Worm (Caenorhabditis elegans) whole organism, early embryonic: Measurements from ENCODE around the gene C04E6.4.

Experiments
- B0310.2 ChIP-seq: sonication (generic microtip); optimal IDR thresholded peaks from 2 replicates; lab custom pipeline; 2016; ENCODE audit warnings: mild to moderate bottlenecking, missing genetic modification characterization, missing compliant biosample characterization
- F13C5.2 ChIP-seq: sonication (generic microtip); optimal IDR thresholded peaks from 2 replicates; lab custom pipeline; 2017; ENCODE audit warnings: mild to moderate bottlenecking, missing genetic modification characterization, inconsistent platforms, missing compliant biosample characterization
- aly-1 ChIP-seq: sonication (generic microtip); optimal IDR thresholded peaks from 2 replicates; lab custom pipeline; 2016; ENCODE audit warnings: missing genetic modification characterization, missing compliant biosample characterization
- ama-1 ChIP-seq: fragments of 150-350 bp; optimal IDR thresholded peaks from 2 replicates; lab custom pipeline; 2014
- ceh-13 ChIP-seq: fragments of 200-800 bp; sonication (Bioruptor generic); optimal IDR thresholded peaks from 2 replicates; lab custom pipeline; 2018; ENCODE audit warnings: mild to moderate bottlenecking, missing genetic modification characterization, missing compliant biosample characterization
- ceh-36 ChIP-seq: sonication (generic microtip); optimal IDR thresholded peaks from 2 replicates; lab custom pipeline; 2016; ENCODE audit warnings: missing genetic modification characterization, inconsistent platforms, missing compliant biosample characterization
- ets-7 ChIP-seq: sonication (generic microtip); optimal IDR thresholded peaks from 2 replicates; lab custom pipeline; 2016; ENCODE audit warnings: missing genotype, missing genetic modification characterization, missing compliant biosample characterization
- flt-1 ChIP-seq: fragments of 200-800 bp; sonication (Bioruptor generic); IDR thresholded peaks from 2 replicates; pipeline ENCODE4 v1.3.6; 2022; ENCODE audit warnings: missing genetic modification characterization, missing compliant biosample characterization
- hmbx-1 ChIP-seq: sonication (generic microtip); optimal IDR thresholded peaks from 2 replicates; lab custom pipeline; 2016; ENCODE audit warnings: mild to moderate bottlenecking, missing genetic modification characterization, missing compliant biosample characterization
- hmg-4 ChIP-seq: fragments of 200-800 bp; sonication (Bioruptor generic); optimal IDR thresholded peaks from 2 replicates; lab custom pipeline; 2018; ENCODE audit warnings: mild to moderate bottlenecking, missing genetic modification characterization, missing compliant biosample characterization
- hnd-1 ChIP-seq: sonication (generic microtip); optimal IDR thresholded peaks from 2 replicates; lab custom pipeline; 2016; ENCODE audit warnings: missing genetic modification characterization, missing compliant biosample characterization
- pes-1 ChIP-seq: fragments of 200-800 bp; sonication (Bioruptor generic); IDR thresholded peaks from 2 replicates; pipeline ENCODE4 v1.3.6; 2022; ENCODE audit warnings: missing genetic modification reagents, missing genetic modification characterization, missing compliant biosample characterization
- scrt-1 ChIP-seq: fragments of 200-800 bp; sonication (Bioruptor generic); IDR thresholded peaks from 2 replicates; pipeline ENCODE4 v1.3.6; 2022; ENCODE audit warnings: missing genetic modification characterization, missing compliant biosample characterization
- sea-1 ChIP-seq: fragments of 200-800 bp; sonication (Bioruptor generic); conservative IDR thresholded peaks from 2 replicates; pipeline ENCODE4 v1.3.6; 2022; ENCODE audit warnings: missing genetic modification characterization, missing compliant biosample characterization
- tbx-11 ChIP-seq: fragments of 200-800 bp; sonication (Bioruptor generic); IDR thresholded peaks from 2 replicates; pipeline ENCODE4 v1.3.6; 2022; ENCODE audit warnings: missing genetic modification characterization, missing compliant biosample characterization
- tbx-37 ChIP-seq: fragments of 200-800 bp; sonication (Bioruptor generic); conservative IDR thresholded peaks from 2 replicates; pipeline ENCODE4 v1.3.6; 2022; ENCODE audit warnings: missing genetic modification reagents, missing genetic modification characterization, missing compliant biosample characterization
- tra-4 ChIP-seq: sonication (generic microtip); optimal IDR thresholded peaks from 2 replicates; lab custom pipeline; 2017; ENCODE audit warnings: missing genetic modification characterization, missing compliant biosample characterization

Gene C04E6.4

DNA sequence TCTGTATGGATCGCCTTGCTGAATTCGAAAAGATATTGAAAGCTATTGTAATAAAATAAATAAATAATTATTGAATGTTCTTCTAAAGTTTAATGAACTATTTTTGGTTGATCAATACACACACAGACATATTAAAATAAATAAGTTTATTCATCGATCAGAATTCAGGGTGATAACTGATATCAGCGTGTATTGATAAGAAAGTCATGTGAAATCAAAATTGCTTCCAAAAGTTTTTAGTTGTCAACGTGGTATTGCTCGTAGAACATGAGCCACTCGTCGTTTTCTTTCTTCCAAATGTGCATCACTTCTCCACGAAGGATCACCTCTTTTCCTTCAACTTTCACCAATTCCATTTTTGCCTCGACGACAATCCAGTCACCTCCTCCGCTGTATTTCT lies 24.8 kb upstream of the C04E6.4 start:
- TF ChIP-seq hmg-4 (GFP tag; lab: Kevin White, UChicago) (no peak), tbx-11 (GFP tag; lab: Robert Waterston, UW) (no peak), sea-1 (GFP tag; lab: Robert Waterston, UW) (no peak), flt-1 (GFP tag; lab: Robert Waterston, UW) (no peak), B0310.2 (tag; lab: Kevin White, UChicago) (no peak), aly-1 (tag; lab: Kevin White, UChicago) (no peak)

ce11 chrV:5883735-5884134 lies 23.5 kb upstream of the C04E6.4 start, which contains the start of gene C04E6.8:
Gene C04E6.8, minus strand, starts transcription at chrV:5883835.
- TF ChIP-seq scrt-1 (GFP tag; lab: Robert Waterston, UW): no peak
- no peak for TF ChIP-seq ama-1 (lab: Kevin White, UChicago)
- no peak for TF ChIP-seq hmbx-1 (tag; lab: Kevin White, UChicago)
- no peak for TF ChIP-seq sea-1 (GFP tag; lab: Robert Waterston, UW)
- TF ChIP-seq tbx-37 (GFP tag; lab: Robert Waterston, UW): no peak
- no peak for TF ChIP-seq aly-1 (tag; lab: Kevin White, UChicago)
- TF ChIP-seq ets-7: no peak
- TF ChIP-seq pes-1 (GFP tag; lab: Robert Waterston, UW): no peak
- TF ChIP-seq flt-1 (GFP tag; lab: Robert Waterston, UW): no peak
- no peak for TF ChIP-seq ceh-36 (tag; lab: Kevin White, UChicago)
- TF ChIP-seq ceh-13 (GFP tag; lab: Kevin White, UChicago): no peak
- no peak for TF ChIP-seq hnd-1 (tag; lab: Kevin White, UChicago)

- TF ChIP-seq F13C5.2 (tag; lab: Kevin White, UChicago): no peak
- no peak for TF ChIP-seq ama-1 (lab: Kevin White, UChicago)
- TF ChIP-seq ceh-36 (tag; lab: Kevin White, UChicago): no peak
- TF ChIP-seq tbx-11 (GFP tag; lab: Robert Waterston, UW): no peak
- TF ChIP-seq flt-1 (GFP tag; lab: Robert Waterston, UW): no peak
- TF ChIP-seq hnd-1 (tag; lab: Kevin White, UChicago): no peak
- TF ChIP-seq hmg-4 (GFP tag; lab: Kevin White, UChicago): no peak
- TF ChIP-seq ceh-13 (GFP tag; lab: Kevin White, UChicago): no peak
- TF ChIP-seq sea-1 (GFP tag; lab: Robert Waterston, UW): no peak
- TF ChIP-seq tra-4 (tag; lab: Kevin White, UChicago): no peak
- no peak for TF ChIP-seq scrt-1 (GFP tag; lab: Robert Waterston, UW)
Observed at ce11 chrV:5888820-5889219, 18.4 kb upstream of the C04E6.4 start.

- TF ChIP-seq hmbx-1 (tag; lab: Kevin White, UChicago): no peak
- TF ChIP-seq ets-7: no peak
Observed at ce11 chrV:5891204-5891603, 16.0 kb upstream of the C04E6.4 start.

- TF ChIP-seq tra-4 (tag; lab: Kevin White, UChicago) (no peak), ceh-36 (tag; lab: Kevin White, UChicago) (no peak), sea-1 (GFP tag; lab: Robert Waterston, UW) (no peak), pes-1 (GFP tag; lab: Robert Waterston, UW) (no peak), aly-1 (tag; lab: Kevin White, UChicago) (no peak), tbx-37 (GFP tag; lab: Robert Waterston, UW) (no peak), hnd-1 (tag; lab: Kevin White, UChicago) (no peak), flt-1 (GFP tag; lab: Robert Waterston, UW) (no peak), F13C5.2 (tag; lab: Kevin White, UChicago) (no peak), hmg-4 (GFP tag; lab: Kevin White, UChicago) (no peak), scrt-1 (GFP tag; lab: Robert Waterston, UW) (no peak), tbx-11 (GFP tag; lab: Robert Waterston, UW) (no peak), ceh-13 (GFP tag; lab: Kevin White, UChicago) (no peak), ets-7 (no peak)
Observed at ce11 chrV:5893015-5893414, 14.2 kb upstream of the C04E6.4 start, which contains the start of gene C04E6.7. Gene C04E6.7, plus strand, starts transcription at chrV:5893315.

- TF ChIP-seq ets-7 (no peak), F13C5.2 (tag; lab: Kevin White, UChicago) (no peak), hmg-4 (GFP tag; lab: Kevin White, UChicago) (no peak), flt-1 (GFP tag; lab: Robert Waterston, UW) (no peak), pes-1 (GFP tag; lab: Robert Waterston, UW) (no peak), scrt-1 (GFP tag; lab: Robert Waterston, UW) (no peak), tbx-37 (GFP tag; lab: Robert Waterston, UW) (no peak), tbx-11 (GFP tag; lab: Robert Waterston, UW) (no peak), ama-1 (lab: Kevin White, UChicago) (no peak), sea-1 (GFP tag; lab: Robert Waterston, UW) (no peak)
Observed at ce11 chrV:5895021-5895420, 12.2 kb upstream of the C04E6.4 start, which contains the start of gene grd-9. Gene grd-9, plus strand, starts transcription at chrV:5895321.

ce11 chrV:5899940-5900339 lies 7.2 kb upstream of the C04E6.4 start, which contains the start of gene srd-16:
Gene srd-16, minus strand, starts transcription at chrV:5900040.
- no peak for TF ChIP-seq F13C5.2 (tag; lab: Kevin White, UChicago)
- no peak for TF ChIP-seq hnd-1 (tag; lab: Kevin White, UChicago)
- TF ChIP-seq scrt-1 (GFP tag; lab: Robert Waterston, UW): no peak
- TF ChIP-seq tra-4 (tag; lab: Kevin White, UChicago): no peak
- TF ChIP-seq ceh-13 (GFP tag; lab: Kevin White, UChicago): no peak
- TF ChIP-seq sea-1 (GFP tag; lab: Robert Waterston, UW): no peak
- no peak for TF ChIP-seq ceh-36 (tag; lab: Kevin White, UChicago)
- no peak for TF ChIP-seq hmg-4 (GFP tag; lab: Kevin White, UChicago)
- no peak for TF ChIP-seq aly-1 (tag; lab: Kevin White, UChicago)
- no peak for TF ChIP-seq B0310.2 (tag; lab: Kevin White, UChicago)
- TF ChIP-seq tbx-11 (GFP tag; lab: Robert Waterston, UW): no peak
- no peak for TF ChIP-seq hmbx-1 (tag; lab: Kevin White, UChicago)
- TF ChIP-seq ets-7: no peak
- TF ChIP-seq tbx-37 (GFP tag; lab: Robert Waterston, UW): no peak
- TF ChIP-seq pes-1 (GFP tag; lab: Robert Waterston, UW): no peak
- TF ChIP-seq ama-1 (lab: Kevin White, UChicago): no peak
